Worm (Caenorhabditis elegans) whole organism, early embryonic: ENCODE measurements around the gene Y105C5B.1.

ENCODE experiments used
- B0310.2 ChIP-seq: sonication (generic microtip); optimal IDR thresholded peaks from 2 replicates; lab custom pipeline; 2016; ENCODE audit warnings: mild to moderate bottlenecking, missing genetic modification characterization, missing compliant biosample characterization
- ama-1 ChIP-seq: fragments of 150-350 bp; optimal IDR thresholded peaks from 2 replicates; lab custom pipeline; 2014
- ceh-13 ChIP-seq: fragments of 200-800 bp; sonication (Bioruptor generic); optimal IDR thresholded peaks from 2 replicates; lab custom pipeline; 2018; ENCODE audit warnings: mild to moderate bottlenecking, missing genetic modification characterization, missing compliant biosample characterization
- ceh-36 ChIP-seq: sonication (generic microtip); optimal IDR thresholded peaks from 2 replicates; lab custom pipeline; 2016; ENCODE audit warnings: missing genetic modification characterization, inconsistent platforms, missing compliant biosample characterization
- ets-7 ChIP-seq: sonication (generic microtip); optimal IDR thresholded peaks from 2 replicates; lab custom pipeline; 2016; ENCODE audit warnings: missing genotype, missing genetic modification characterization, missing compliant biosample characterization
- flt-1 ChIP-seq: fragments of 200-800 bp; sonication (Bioruptor generic); IDR thresholded peaks from 2 replicates; pipeline ENCODE4 v1.3.6; 2022; ENCODE audit warnings: missing genetic modification characterization, missing compliant biosample characterization
- hmg-4 ChIP-seq: fragments of 200-800 bp; sonication (Bioruptor generic); optimal IDR thresholded peaks from 2 replicates; lab custom pipeline; 2018; ENCODE audit warnings: mild to moderate bottlenecking, missing genetic modification characterization, missing compliant biosample characterization
- pes-1 ChIP-seq: fragments of 200-800 bp; sonication (Bioruptor generic); IDR thresholded peaks from 2 replicates; pipeline ENCODE4 v1.3.6; 2022; ENCODE audit warnings: missing genetic modification reagents, missing genetic modification characterization, missing compliant biosample characterization
- scrt-1 ChIP-seq: fragments of 200-800 bp; sonication (Bioruptor generic); IDR thresholded peaks from 2 replicates; pipeline ENCODE4 v1.3.6; 2022; ENCODE audit warnings: missing genetic modification characterization, missing compliant biosample characterization
- sea-1 ChIP-seq: fragments of 200-800 bp; sonication (Bioruptor generic); conservative IDR thresholded peaks from 2 replicates; pipeline ENCODE4 v1.3.6; 2022; ENCODE audit warnings: missing genetic modification characterization, missing compliant biosample characterization
- tbx-11 ChIP-seq: fragments of 200-800 bp; sonication (Bioruptor generic); IDR thresholded peaks from 2 replicates; pipeline ENCODE4 v1.3.6; 2022; ENCODE audit warnings: missing genetic modification characterization, missing compliant biosample characterization

DNA sequence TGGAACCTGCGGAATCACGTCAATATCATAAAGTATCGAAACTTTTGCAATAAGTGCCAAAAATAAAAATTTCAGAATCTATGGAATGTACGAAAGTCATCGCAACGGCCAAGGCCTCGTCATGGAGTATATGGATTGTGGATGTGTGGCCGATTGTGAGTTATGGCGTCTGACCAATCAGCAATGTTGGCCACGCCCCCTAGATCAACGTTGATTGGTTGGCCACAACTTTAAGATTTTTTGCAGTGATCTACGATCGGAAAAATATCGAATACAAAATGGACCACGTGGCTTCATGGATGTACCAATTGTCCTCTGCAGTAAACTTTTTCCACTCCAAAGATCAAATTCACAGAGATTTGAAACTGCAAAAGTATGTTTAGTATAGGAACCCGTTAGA is 19.8 kb upstream of the Y105C5B.1 start:
- TF ChIP-seq ama-1 (lab: Kevin White, UChicago): no peak
- no peak for TF ChIP-seq scrt-1 (GFP tag; lab: Robert Waterston, UW)
- TF ChIP-seq sea-1 (GFP tag; lab: Robert Waterston, UW): no peak
- TF ChIP-seq flt-1 (GFP tag; lab: Robert Waterston, UW): no peak
- TF ChIP-seq B0310.2 (tag; lab: Kevin White, UChicago): no peak
- TF ChIP-seq ceh-13 (GFP tag; lab: Kevin White, UChicago): no peak
- TF ChIP-seq hmg-4 (GFP tag; lab: Kevin White, UChicago): no peak
- no peak for TF ChIP-seq ceh-36
- TF ChIP-seq pes-1 (GFP tag; lab: Robert Waterston, UW): no peak
- no peak for TF ChIP-seq tbx-11 (GFP tag; lab: Robert Waterston, UW)
- no peak for TF ChIP-seq ets-7 (tag; lab: Kevin White, UChicago)
